Fruit fly (Drosophila melanogaster) whole organism, embryonic: ENCODE measurements around the gene Ppm1.

Experiments
- Ada2b ChIP-seq: fragments of 200-800 bp; sonication (Bioruptor generic); IDR thresholded peaks from 2 replicates; pipeline ENCODE4 v1.3.6; 2022; ENCODE audit warnings: missing biosample characterization, missing genetic modification characterization
- Adf1 ChIP-seq: fragments of 200-800 bp; sonication (Bioruptor generic); IDR thresholded peaks from 2 replicates; pipeline ENCODE4 v1.3.6; 2022; ENCODE audit warnings: missing biosample characterization, missing genetic modification characterization
- Blimp-1 ChIP-seq: fragments of 200-800 bp; sonication (Bioruptor generic); optimal IDR thresholded peaks from 3 replicates; lab custom pipeline; 2018; ENCODE audit warnings: missing biosample characterization, missing genetic modification characterization, mild to moderate bottlenecking, moderate library complexity, missing genetic modification reagents
- CG10267 ChIP-seq: fragments of 200-800 bp; sonication (Bioruptor generic); optimal IDR thresholded peaks from 2 replicates; lab custom pipeline; 2018; ENCODE audit warnings: missing biosample characterization, mild to moderate bottlenecking, missing genetic modification characterization, moderate library complexity
- CG11560 ChIP-seq: fragments of 200-800 bp; sonication (Bioruptor generic); IDR thresholded peaks from 3 replicates; pipeline ENCODE4 v1.3.6; 2022; ENCODE audit warnings: missing biosample characterization, missing genetic modification characterization
- CG12659 ChIP-seq: fragments of 200-800 bp; sonication (Bioruptor generic); optimal IDR thresholded peaks from 3 replicates; lab custom pipeline; 2017; ENCODE audit warnings: mild to moderate bottlenecking, missing biosample characterization, missing genetic modification reagents, missing genetic modification characterization
- CG12942 ChIP-seq: fragments of 200-800 bp; sonication (Bioruptor generic); optimal IDR thresholded peaks from 3 replicates; lab custom pipeline; 2016; ENCODE audit warnings: missing biosample characterization, missing genetic modification characterization
- CG16863 ChIP-seq: fragments of 200-800 bp; sonication (Bioruptor generic); optimal IDR thresholded peaks from 3 replicates; lab custom pipeline; 2016; ENCODE audit warnings: missing biosample characterization, missing genetic modification characterization
- CG17829 ChIP-seq: fragments of 200-800 bp; optimal IDR thresholded peaks from 2 replicates; lab custom pipeline; 2019; ENCODE audit warnings: missing biosample characterization, mild to moderate bottlenecking, missing genetic modification characterization, moderate library complexity
- CG18011 ChIP-seq: fragments of 200-800 bp; sonication (Bioruptor generic); optimal IDR thresholded peaks from 2 replicates; lab custom pipeline; 2017; ENCODE audit warnings: missing biosample characterization, missing genetic modification characterization, mild to moderate bottlenecking, moderate library complexity, missing genotype
- CG2875 ChIP-seq: fragments of 200-800 bp; sonication (Bioruptor generic); optimal IDR thresholded peaks from 2 replicates; lab custom pipeline; 2017; ENCODE audit warnings: missing biosample characterization, mild to moderate bottlenecking, missing genetic modification characterization, missing genetic modification reagents
- CG30431 ChIP-seq: fragments of 200-800 bp; sonication (Bioruptor generic); optimal IDR thresholded peaks from 2 replicates; lab custom pipeline; 2017; ENCODE audit warnings: missing biosample characterization, missing genetic modification characterization
- CG33557 ChIP-seq: fragments of 200-800 bp; sonication (Bioruptor generic); optimal IDR thresholded peaks from 2 replicates; lab custom pipeline; 2019; ENCODE audit warnings: missing biosample characterization, mild to moderate bottlenecking, missing genetic modification characterization, moderate library complexity
- CG3838 ChIP-seq: fragments of 200-800 bp; sonication (Bioruptor generic); optimal IDR thresholded peaks from 3 replicates; lab custom pipeline; 2016; ENCODE audit warnings: missing biosample characterization, missing genetic modification characterization
- CG3847 ChIP-seq: fragments of 200-800 bp; sonication (Bioruptor generic); IDR thresholded peaks from 2 replicates; pipeline ENCODE4 v1.3.6; 2022; ENCODE audit warnings: missing biosample characterization, missing genetic modification characterization
- CG4404 ChIP-seq: fragments of 200-800 bp; sonication (Bioruptor generic); IDR thresholded peaks from 2 replicates; pipeline ENCODE4 v1.3.6; 2022; ENCODE audit warnings: missing biosample characterization, missing genetic modification characterization
- CG4820 ChIP-seq: fragments of 200-800 bp; sonication (Bioruptor generic); optimal IDR thresholded peaks from 3 replicates; lab custom pipeline; 2016; ENCODE audit warnings: missing biosample characterization, missing genetic modification characterization
- CG6791 ChIP-seq: fragments of 200-800 bp; sonication (Bioruptor generic); IDR thresholded peaks from 3 replicates; pipeline ENCODE4 v1.3.6; 2022; ENCODE audit warnings: missing biosample characterization, missing genetic modification characterization; ENCODE audit not compliant: partially characterized antibody
- CG7556 ChIP-seq: fragments of 200-800 bp; sonication (Bioruptor generic); optimal IDR thresholded peaks from 2 replicates; lab custom pipeline; 2017; ENCODE audit warnings: missing biosample characterization, mild to moderate bottlenecking, missing genetic modification characterization
- CG8388 ChIP-seq: fragments of 200-800 bp; sonication (Bioruptor generic); optimal IDR thresholded peaks from 2 replicates; lab custom pipeline; 2019; ENCODE audit warnings: missing biosample characterization, mild to moderate bottlenecking, missing genetic modification characterization, moderate library complexity
- CG9215 ChIP-seq: fragments of 200-800 bp; sonication (Bioruptor generic); IDR thresholded peaks from 2 replicates; pipeline ENCODE4 v1.3.6; 2022; ENCODE audit warnings: missing biosample characterization, missing genetic modification characterization
- CG9817 ChIP-seq: fragments of 200-800 bp; sonication (Bioruptor generic); optimal IDR thresholded peaks from 2 replicates; lab custom pipeline; 2018; ENCODE audit warnings: missing biosample characterization, mild to moderate bottlenecking, missing genetic modification characterization, moderate library complexity
- CG9932 ChIP-seq: fragments of 200-800 bp; sonication (Bioruptor generic); IDR thresholded peaks from 2 replicates; pipeline ENCODE4 v1.3.6; 2022; ENCODE audit warnings: missing biosample characterization, missing genetic modification characterization
- CkIIα-i1 ChIP-seq: fragments of 200-800 bp; sonication (Bioruptor generic); IDR thresholded peaks from 2 replicates; pipeline ENCODE4 v1.3.6; 2022; ENCODE audit warnings: missing biosample characterization, missing genetic modification characterization
- D19A ChIP-seq: fragments of 200-800 bp; optimal IDR thresholded peaks from 3 replicates; lab custom pipeline; 2019; ENCODE audit warnings: missing biosample characterization, mild to moderate bottlenecking, missing genetic modification characterization, moderate library complexity
- Dll ChIP-seq: fragments of 200-800 bp; sonication (Bioruptor generic); IDR thresholded peaks from 4 replicates; pipeline ENCODE4 v1.3.6; 2022; ENCODE audit warnings: missing biosample characterization, missing genetic modification characterization; ENCODE audit not compliant: partially characterized antibody
- Doc2 ChIP-seq: fragments of 200-800 bp; sonication (Bioruptor generic); IDR thresholded peaks from 2 replicates; pipeline ENCODE4 v1.3.6; 2022; ENCODE audit warnings: missing biosample characterization, missing genetic modification characterization
- HHEX ChIP-seq: fragments of 200-800 bp; sonication (Bioruptor generic); optimal IDR thresholded peaks from 3 replicates; lab custom pipeline; 2017; ENCODE audit warnings: missing biosample characterization, mild to moderate bottlenecking, missing genetic modification characterization, missing genetic modification reagents
- MBD-R2 ChIP-seq: fragments of 200-800 bp; sonication (Bioruptor generic); IDR thresholded peaks from 2 replicates; pipeline ENCODE4 v1.3.6; 2022; ENCODE audit warnings: missing biosample characterization, missing genetic modification characterization
- NfI ChIP-seq: fragments of 200-800 bp; sonication (Bioruptor generic); optimal IDR thresholded peaks from 3 replicates; lab custom pipeline; 2018; ENCODE audit warnings: missing biosample characterization, mild to moderate bottlenecking, missing genetic modification characterization, moderate library complexity
- Spps ChIP-seq: fragments of 200-800 bp; sonication (Bioruptor generic); optimal IDR thresholded peaks from 2 replicates; lab custom pipeline; 2018; ENCODE audit warnings: missing biosample characterization, mild to moderate bottlenecking, missing genetic modification characterization
- Usf ChIP-seq: fragments of 200-800 bp; sonication (Bioruptor generic); optimal IDR thresholded peaks from 2 replicates; lab custom pipeline; 2017; ENCODE audit warnings: missing genotype, missing biosample characterization, missing genetic modification characterization
- ab ChIP-seq: fragments of 200-800 bp; sonication (Bioruptor generic); optimal IDR thresholded peaks from 2 replicates; lab custom pipeline; 2016; ENCODE audit warnings: missing biosample characterization, missing genetic modification characterization
- bcd ChIP-seq: fragments of 200-800 bp; sonication (Bioruptor generic); optimal IDR thresholded peaks from 2 replicates; lab custom pipeline; 2017; ENCODE audit warnings: missing biosample characterization, mild to moderate bottlenecking, missing genetic modification characterization
- chm ChIP-seq: fragments of 200-800 bp; sonication (Bioruptor generic); IDR thresholded peaks from 2 replicates; pipeline ENCODE4 v1.3.6; 2022; ENCODE audit warnings: missing biosample characterization, missing genetic modification characterization
- ci ChIP-seq: fragments of 200-800 bp; sonication (Bioruptor generic); IDR thresholded peaks from 3 replicates; pipeline ENCODE4 v1.3.6; 2022; ENCODE audit warnings: missing biosample characterization, missing genetic modification characterization
- grn ChIP-seq: fragments of 200-800 bp; sonication (Bioruptor generic); optimal IDR thresholded peaks from 3 replicates; lab custom pipeline; 2017; ENCODE audit warnings: missing biosample characterization, missing genetic modification characterization
- h ChIP-seq: fragments of >200 bp; optimal IDR thresholded peaks from 2 replicates; lab custom pipeline; 2017
- insv ChIP-seq, 2 experiments: fragments of 200-800 bp; sonication (Bioruptor generic); optimal IDR thresholded peaks; 3 replicates each; lab custom pipeline; 2016 to 2018; ENCODE audit warnings: missing biosample characterization in 2 of 2, missing genetic modification characterization in 2 of 2
- jing ChIP-seq: fragments of 200-800 bp; sonication (Bioruptor generic); optimal IDR thresholded peaks from 2 replicates; lab custom pipeline; 2018; ENCODE audit warnings: missing biosample characterization, mild to moderate bottlenecking, missing genetic modification characterization
- lab ChIP-seq: fragments of 200-800 bp; sonication (Bioruptor generic); optimal IDR thresholded peaks from 3 replicates; lab custom pipeline; 2017; ENCODE audit warnings: missing biosample characterization, missing genetic modification characterization, mild to moderate bottlenecking, moderate library complexity, missing genetic modification reagents
- lilli ChIP-seq: fragments of 200-800 bp; sonication (Bioruptor generic); optimal IDR thresholded peaks from 3 replicates; lab custom pipeline; 2016; ENCODE audit warnings: missing biosample characterization, missing genetic modification characterization
- mirr ChIP-seq: fragments of 200-800 bp; sonication (Bioruptor generic); optimal IDR thresholded peaks from 3 replicates; lab custom pipeline; 2018; ENCODE audit warnings: missing biosample characterization, mild to moderate bottlenecking, missing genetic modification characterization
- sd ChIP-seq: fragments of 200-800 bp; sonication (Bioruptor generic); optimal IDR thresholded peaks from 3 replicates; lab custom pipeline; 2018; ENCODE audit warnings: missing biosample characterization, mild to moderate bottlenecking, missing genetic modification characterization, moderate library complexity
- slou ChIP-seq: fragments of 200-800 bp; sonication (Bioruptor generic); optimal IDR thresholded peaks from 3 replicates; lab custom pipeline; 2016; ENCODE audit warnings: missing biosample characterization, missing genetic modification characterization
- tap ChIP-seq: fragments of 200-800 bp; optimal IDR thresholded peaks from 3 replicates; lab custom pipeline; 2019; ENCODE audit warnings: missing biosample characterization, mild to moderate bottlenecking, missing genetic modification characterization, moderate library complexity
- unc-4 ChIP-seq: fragments of 200-800 bp; sonication (Bioruptor generic); IDR thresholded peaks from 2 replicates; pipeline ENCODE4 v1.3.6; 2022; ENCODE audit warnings: missing biosample characterization, missing genetic modification characterization; ENCODE audit not compliant: partially characterized antibody
- vvl ChIP-seq: fragments of 200-800 bp; sonication (Bioruptor generic); IDR thresholded peaks from 2 replicates; pipeline ENCODE4 v1.3.6; 2022; ENCODE audit warnings: missing biosample characterization, missing genetic modification characterization

Gene Ppm1

dm6 chr3L:589290-590281 is 8.4 kb downstream of the Ppm1 start (continued):
- TF ChIP-seq Dll (GFP tag; lab: Robert Waterston, UW), result no peak
- peak; percentile 85 for TF ChIP-seq CG2875 (GFP tag; lab: Kevin White, UChicago)
- TF ChIP-seq ab, result peak; percentile 52
- TF ChIP-seq insv (GFP tag; optimal IDR thresholded peaks at IDR 0.05; lab: Kevin White, UChicago), result peak; percentile 31 to 40
- peak; percentile 82 for TF ChIP-seq Blimp-1 (GFP tag; lab: Kevin White, UChicago)
- peak; percentile 88 for TF ChIP-seq NfI (GFP tag; lab: Kevin White, UChicago)
- peak; percentile 60 for TF ChIP-seq sd (tag; lab: Kevin White, UChicago)
- peak; percentile 70 for TF ChIP-seq Doc2 (GFP tag; lab: Robert Waterston, UW)
- TF ChIP-seq CG10267 (tag; lab: Kevin White, UChicago), result peak; percentile 79
- TF ChIP-seq CG6791 (GFP tag; lab: Robert Waterston, UW), result no peak
- TF ChIP-seq slou, result peak; percentile 63
- no peak for TF ChIP-seq unc-4 (GFP tag; lab: Robert Waterston, UW)
- peak; percentile 95 for TF ChIP-seq CG9932 (GFP tag; lab: Robert Waterston, UW)
- peak; percentile 95 for TF ChIP-seq chm (GFP tag; lab: Robert Waterston, UW)
- peak; percentile 96 for TF ChIP-seq ci (GFP tag; lab: Robert Waterston, UW)
- TF ChIP-seq CG12942 (GFP tag; lab: Kevin White, UChicago), result peak; percentile 74
- peak; percentile 78 for TF ChIP-seq jing (GFP tag; lab: Kevin White, UChicago)
- TF ChIP-seq Spps (tag; lab: Kevin White, UChicago), result peak; percentile 73
- TF ChIP-seq CG16863 (GFP tag; lab: Kevin White, UChicago), result peak; percentile 91
- TF ChIP-seq Usf (GFP tag; lab: Kevin White, UChicago), result peak; percentile 88
- TF ChIP-seq Adf1, result peak; percentile 79
- TF ChIP-seq grn (GFP tag; lab: Kevin White, UChicago), result no peak
- peak; percentile 78 for TF ChIP-seq CG7556 (GFP tag; lab: Kevin White, UChicago)
- no peak for TF ChIP-seq CkIIα-i1 (GFP tag; lab: Robert Waterston, UW)
- peak; percentile 93 for TF ChIP-seq lab (GFP tag; lab: Kevin White, UChicago)
- TF ChIP-seq h, result no peak
- peak; percentile 93 for TF ChIP-seq CG17829 (tag; lab: Kevin White, UChicago)
- peak; percentile 87 for TF ChIP-seq CG12659 (GFP tag; lab: Kevin White, UChicago)
- peak; percentile 87 for TF ChIP-seq CG9215 (GFP tag; lab: Robert Waterston, UW)
- TF ChIP-seq CG11560 (tag; lab: Robert Waterston, UW), result peak; percentile 66; the same call in 2 of the 3 replicates
- peak; percentile 89 for TF ChIP-seq Ada2b (GFP tag; lab: Robert Waterston, UW)
- peak; percentile 87 for TF ChIP-seq mirr (GFP tag; lab: Kevin White, UChicago)
- peak; percentile 58 for TF ChIP-seq CG3838
- peak; percentile 90 for TF ChIP-seq CG3847 (GFP tag; lab: Robert Waterston, UW)
- peak; percentile 85 for TF ChIP-seq CG8388
- peak; percentile 79 for TF ChIP-seq MBD-R2 (GFP tag; lab: Robert Waterston, UW)
- peak; percentile 77 for TF ChIP-seq D19A (tag; lab: Kevin White, UChicago)
- peak; percentile 91 for TF ChIP-seq CG9817
- peak; percentile 82 for TF ChIP-seq tap
- TF ChIP-seq lilli (GFP tag; lab: Kevin White, UChicago), result peak; percentile 93
- TF ChIP-seq CG18011 (GFP tag; lab: Kevin White, UChicago), result peak; percentile 41
- TF ChIP-seq CG33557 (GFP tag; lab: Kevin White, UChicago), result peak; percentile 88
- peak; percentile 91 for TF ChIP-seq bcd (GFP tag; lab: Kevin White, UChicago)
- peak; percentile 87 for TF ChIP-seq CG4820 (GFP tag; lab: Kevin White, UChicago)
- peak; percentile 90 for TF ChIP-seq CG4404 (GFP tag; lab: Robert Waterston, UW)
- peak; percentile 88 for TF ChIP-seq HHEX (GFP tag; lab: Kevin White, UChicago)
- peak; percentile 96 for TF ChIP-seq vvl (GFP tag; lab: Robert Waterston, UW)
- peak; percentile 89 for TF ChIP-seq CG30431 (GFP tag; lab: Kevin White, UChicago)
